Fruit fly (Drosophila melanogaster): Measurements from ENCODE around the gene Gagr.

The Gagr gene

dm6 chr3L:16380770-16381169 is 13.6 kb upstream of the Gagr start (continued):
- TF ChIP-seq fru (optimal IDR thresholded peaks at IDR 0.05): no peak
- TF ChIP-seq twi (tag; optimal IDR thresholded peaks at IDR 0.05): peak; percentile 42
- TF ChIP-seq Dll (GFP tag; IDR thresholded peaks at IDR 0.05; ENCODE audit: partially characterized antibody): no peak
- TF ChIP-seq CG13894 (tag; optimal IDR thresholded peaks at IDR 0.05): peak; percentile 38
- peak; percentile 54; the same call in 1 of the 2 replicates for TF ChIP-seq CG31441 (GFP tag; IDR thresholded peaks at IDR 0.05)
- TF ChIP-seq CG6272 (GFP tag; IDR thresholded peaks at IDR 0.05): no peak
- peak; percentile 49 for TF ChIP-seq nerfin-1 (tag; optimal IDR thresholded peaks at IDR 0.05)
- TF ChIP-seq Sox100B (GFP tag; optimal IDR thresholded peaks at IDR 0.05): peak; percentile 64
- TF ChIP-seq CG14014 (GFP tag; IDR thresholded peaks at IDR 0.05): peak; percentile 65
- TF ChIP-seq CG9437 (GFP tag; optimal IDR thresholded peaks at IDR 0.05): peak; percentile 54
- TF ChIP-seq abd-A (tag; optimal IDR thresholded peaks at IDR 0.05): no peak
- 0 out of 3 replicates have a peak, but pooled peaks have one; percentile 25 for TF ChIP-seq CG2199 (GFP tag; IDR thresholded peaks at IDR 0.05)
- 0 out of 2 replicates have a peak, but pooled peaks have one; percentile 38 for TF ChIP-seq rib (GFP tag; IDR thresholded peaks at IDR 0.05)
- no peak for TF ChIP-seq mirr (GFP tag; optimal IDR thresholded peaks at IDR 0.05)
- TF ChIP-seq sd (tag; optimal IDR thresholded peaks at IDR 0.05): no peak
- TF ChIP-seq shn (GFP tag; optimal IDR thresholded peaks at IDR 0.05): peak; percentile 42
- no peak for TF ChIP-seq ato (GFP tag; IDR thresholded peaks at IDR 0.05; ENCODE audit: partially characterized antibody)
- 0 out of 2 replicates have a peak, but pooled peaks have one; percentile 7 for TF ChIP-seq stc (GFP tag; IDR thresholded peaks at IDR 0.05)
- peak; percentile 63 for TF ChIP-seq pnt (GFP tag; optimal IDR thresholded peaks at IDR 0.05)
- no peak for TF ChIP-seq Dad (GFP tag; optimal IDR thresholded peaks at IDR 0.05)
- TF ChIP-seq hth (optimal IDR thresholded peaks at IDR 0.05): no peak
- TF ChIP-seq Myb (GFP tag; optimal IDR thresholded peaks at IDR 0.05): no peak
- TF ChIP-seq bigmax (GFP tag; optimal IDR thresholded peaks at IDR 0.05): no peak
- TF ChIP-seq Hmr (GFP tag; optimal IDR thresholded peaks at IDR 0.05): peak; percentile 71
- peak; percentile 58 for TF ChIP-seq tgo (GFP tag; IDR thresholded peaks at IDR 0.05)
- TF ChIP-seq CG17912 (GFP tag; optimal IDR thresholded peaks at IDR 0.05): no peak
- TF ChIP-seq sr (GFP tag; IDR thresholded peaks at IDR 0.05): no peak
- no peak for TF ChIP-seq CG3065 (GFP tag; optimal IDR thresholded peaks at IDR 0.05)
- no peak for TF ChIP-seq Lhr (GFP tag; optimal IDR thresholded peaks at IDR 0.05)
- TF ChIP-seq CG13296 (GFP tag; optimal IDR thresholded peaks at IDR 0.05): peak; percentile 76
- TF ChIP-seq CG7372 (GFP tag; IDR thresholded peaks at IDR 0.05): no peak; the same call in none of the 2 replicates
- no peak for TF ChIP-seq Lpt (GFP tag; optimal IDR thresholded peaks at IDR 0.05)
- TF ChIP-seq tup (GFP tag; optimal IDR thresholded peaks at IDR 0.05): no peak
- no peak for TF ChIP-seq zf30C (GFP tag; optimal IDR thresholded peaks at IDR 0.05)
- TF ChIP-seq CG7357 (GFP tag; IDR thresholded peaks at IDR 0.05): no peak
- TF ChIP-seq chn (GFP tag; optimal IDR thresholded peaks at IDR 0.05): peak; percentile 38
- TF ChIP-seq CG33213 (GFP tag; optimal IDR thresholded peaks at IDR 0.05): peak; percentile 9
- TF ChIP-seq wor (GFP tag; IDR thresholded peaks at IDR 0.05): peak; percentile 43; the same call in 1 of the 2 replicates
- peak; percentile 28 for TF ChIP-seq CG6683 (GFP tag; optimal IDR thresholded peaks at IDR 0.05)
- peak; percentile 61 for TF ChIP-seq danr (GFP tag; IDR thresholded peaks at IDR 0.05)
- peak; percentile 56 for TF ChIP-seq CG10209 (GFP tag; optimal IDR thresholded peaks at IDR 0.05)
- peak; percentile 75 for TF ChIP-seq CG7786 (GFP tag; optimal IDR thresholded peaks at IDR 0.05)
- TF ChIP-seq CG18764 (GFP tag; optimal IDR thresholded peaks at IDR 0.05): no peak
- TF ChIP-seq CG2116 (GFP tag; optimal IDR thresholded peaks at IDR 0.05): no peak
- TF ChIP-seq CG2875 (GFP tag; optimal IDR thresholded peaks at IDR 0.05): peak; percentile 19
- TF ChIP-seq vfl (GFP tag; optimal IDR thresholded peaks at IDR 0.05): peak; percentile 23
- no peak for TF ChIP-seq otp (GFP tag; IDR thresholded peaks at IDR 0.05)
- no peak for TF ChIP-seq CG6791 (GFP tag; IDR thresholded peaks at IDR 0.05; ENCODE audit: partially characterized antibody)
- peak; percentile 62 for TF ChIP-seq CG12659 (GFP tag; optimal IDR thresholded peaks at IDR 0.05)
- peak; percentile 70 for TF ChIP-seq HmgZ (tag; optimal IDR thresholded peaks at IDR 0.05)
- TF ChIP-seq CG9876 (GFP tag; optimal IDR thresholded peaks at IDR 0.05): peak; percentile 46
- no peak for TF ChIP-seq Hr39 (optimal IDR thresholded peaks at IDR 0.05)

Data from whole organism, embryonic.